Fruit fly (Drosophila melanogaster) whole organism, prepupa: ENCODE measurements around the gene sba.

ENCODE experiments used
- Blimp-1 ChIP-seq: fragments of 200-800 bp; sonication (Bioruptor generic); optimal IDR thresholded peaks from 3 replicates; lab custom pipeline; 2017; ENCODE audit warnings: missing biosample characterization, missing genetic modification characterization, mild to moderate bottlenecking, moderate library complexity, missing genetic modification reagents
- CG16779 ChIP-seq: fragments of 200-800 bp; sonication (Bioruptor generic); optimal IDR thresholded peaks from 3 replicates; lab custom pipeline; 2017; ENCODE audit warnings: missing biosample characterization, mild to moderate bottlenecking, missing genetic modification characterization
- CG31627 ChIP-seq: fragments of 200-800 bp; sonication (Bioruptor generic); optimal IDR thresholded peaks from 3 replicates; lab custom pipeline; 2016; ENCODE audit warnings: missing biosample characterization, missing genetic modification characterization
- CG8119 ChIP-seq: fragments of 200-800 bp; sonication (Bioruptor generic); IDR thresholded peaks from 3 replicates; pipeline ENCODE4 v1.3.6; 2022; ENCODE audit warnings: missing biosample characterization, missing genetic modification characterization
- Eip78C ChIP-seq: fragments of 200-800 bp; sonication (Bioruptor generic); peaks from one replicate; lab custom pipeline; 2016; ENCODE audit warnings: missing biosample characterization, missing genetic modification characterization
- fkh ChIP-seq: fragments of 200-800 bp; sonication (Bioruptor generic); optimal IDR thresholded peaks from 3 replicates; lab custom pipeline; 2017; ENCODE audit warnings: missing biosample characterization, mild to moderate bottlenecking, missing genetic modification characterization, moderate library complexity
- pdm3 ChIP-seq: fragments of 200-800 bp; sonication (Bioruptor generic); optimal IDR thresholded peaks from 3 replicates; lab custom pipeline; 2016; ENCODE audit warnings: missing biosample characterization, missing genetic modification characterization

DNA sequence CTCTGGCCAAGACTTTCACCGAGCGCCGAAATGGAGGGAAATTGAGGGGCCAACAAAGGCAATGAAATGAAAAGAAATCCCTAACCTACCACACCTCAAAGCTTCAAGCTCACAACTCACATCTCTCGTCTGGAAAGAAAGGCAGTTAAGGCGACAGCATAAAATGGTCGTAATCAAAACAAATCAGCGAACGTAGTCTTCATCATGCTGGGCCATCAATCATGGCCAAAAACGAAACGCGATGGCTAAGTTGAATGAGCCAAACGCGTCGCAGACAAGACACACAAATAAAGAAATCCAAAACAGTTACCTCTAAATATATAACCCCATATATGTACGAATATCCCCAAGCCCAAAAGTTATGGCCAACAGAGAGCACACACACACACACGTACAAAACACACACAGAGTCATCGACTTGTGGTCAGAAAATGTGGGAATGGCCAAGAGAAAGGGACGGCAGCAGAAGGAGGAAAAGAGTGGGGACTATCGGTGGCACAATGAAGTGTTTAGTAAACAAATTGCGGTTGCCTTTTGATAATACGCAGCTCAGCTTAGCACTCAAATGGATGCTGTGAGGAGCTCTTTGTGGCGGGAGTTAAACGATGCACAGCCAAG lies 11.6 kb downstream of the sba start:
- TF ChIP-seq CG8119 (GFP tag; lab: Robert Waterston, UW) (no peak), pdm3 (GFP tag; lab: Kevin White, UChicago) (no peak), Eip78C (GFP tag; lab: Kevin White, UChicago) (peak; percentile 37), fkh (GFP tag; lab: Kevin White, UChicago) (peak; percentile 19), CG16779 (tag; lab: Kevin White, UChicago) (no peak), CG31627 (GFP tag; lab: Kevin White, UChicago) (no peak), Blimp-1 (GFP tag; lab: Kevin White, UChicago) (no peak)
